Worm (Caenorhabditis elegans): ENCODE measurements around the gene ZK6.8.

Gene ZK6.8

ce11 chrV:422133-422532 lies 40.4 kb downstream of the ZK6.8 start, which contains the start of gene dod-20:
Gene dod-20 (plus strand): TSS chrV:422433.
- TF ChIP-seq grh-1 (GFP tag; IDR thresholded peaks at IDR 0.05) (no peak), nhr-76 (tag; optimal IDR thresholded peaks at IDR 0.05) (no peak), xbp-1 (tag; optimal IDR thresholded peaks at IDR 0.05) (no peak), unc-98 (GFP tag; IDR thresholded peaks at IDR 0.05) (no peak), fkh-4 (tag; optimal IDR thresholded peaks at IDR 0.05; ENCODE audit: borderline replicate concordance) (no peak), efl-3 (GFP tag; optimal IDR thresholded peaks at IDR 0.05) (no peak), ceh-63 (GFP tag; optimal IDR thresholded peaks at IDR 0.05) (no peak), nhr-11 (tag; optimal IDR thresholded peaks at IDR 0.05) (no peak)

ce11 chrV:424140-424539 lies 42.4 kb downstream of the ZK6.8 start, which contains the start of gene B0554.5:
Gene B0554.5 (plus strand): TSS chrV:424440.
- TF ChIP-seq unc-86 (tag; optimal IDR thresholded peaks at IDR 0.05): no peak
- no peak for TF ChIP-seq ceh-82 (tag; optimal IDR thresholded peaks at IDR 0.05)
- no peak for TF ChIP-seq ceh-90 (tag; optimal IDR thresholded peaks at IDR 0.05)
- no peak for TF ChIP-seq dsc-1 (tag; optimal IDR thresholded peaks at IDR 0.05)
- TF ChIP-seq efl-1 (optimal IDR thresholded peaks at IDR 0.05): no peak
- no peak for TF ChIP-seq efl-1 (GFP tag; optimal IDR thresholded peaks at IDR 0.05 in 1 of 2)
- TF ChIP-seq pag-3 (tag; optimal IDR thresholded peaks at IDR 0.05; ENCODE audit: borderline replicate concordance, insufficient read depth): no peak
- no peak for TF ChIP-seq unc-30 (tag; optimal IDR thresholded peaks at IDR 0.05)
- no peak for TF ChIP-seq C04F5.9 (tag; optimal IDR thresholded peaks at IDR 0.05)

- no peak for TF ChIP-seq sptf-1 (tag; optimal IDR thresholded peaks at IDR 0.05)
- no peak for TF ChIP-seq nhr-28 (tag; optimal IDR thresholded peaks at IDR 0.05)
- TF ChIP-seq lin-14 (GFP tag; optimal IDR thresholded peaks at IDR 0.05): no peak
- no peak for TF ChIP-seq alr-1 (tag; optimal IDR thresholded peaks at IDR 0.05; ENCODE audit: borderline replicate concordance)
- TF ChIP-seq tlp-1 (tag; optimal IDR thresholded peaks at IDR 0.05): no peak
- no peak for TF ChIP-seq vab-15 (tag; optimal IDR thresholded peaks at IDR 0.05)
- TF ChIP-seq elt-2 (tag; optimal IDR thresholded peaks at IDR 0.05): no peak
- TF ChIP-seq lin-13 (GFP tag; optimal IDR thresholded peaks at IDR 0.05): no peak
- TF ChIP-seq unc-86 (tag; optimal IDR thresholded peaks at IDR 0.05): no peak
- TF ChIP-seq nhr-90 (tag; optimal IDR thresholded peaks at IDR 0.05; ENCODE audit: poor library complexity): no peak
- no peak for TF ChIP-seq snpc-4 (tag; optimal IDR thresholded peaks at IDR 0.05)
- no peak for TF ChIP-seq xbp-1 (tag; optimal IDR thresholded peaks at IDR 0.05)
- TF ChIP-seq ama-1 (optimal IDR thresholded peaks at IDR 0.05): no peak
- no peak for TF ChIP-seq elt-3 (tag; optimal IDR thresholded peaks at IDR 0.05)
- no peak for TF ChIP-seq hlh-17 (GFP tag; optimal IDR thresholded peaks at IDR 0.05; ENCODE audit: borderline replicate concordance)
- no peak for TF ChIP-seq aly-2 (tag; optimal IDR thresholded peaks at IDR 0.05)
- no peak for TF ChIP-seq blmp-1 (tag; optimal IDR thresholded peaks at IDR 0.05)
- no peak for TF ChIP-seq rnt-1 (tag; optimal IDR thresholded peaks at IDR 0.05)
- TF ChIP-seq C34B4.2 (tag; optimal IDR thresholded peaks at IDR 0.05): no peak
Observed at ce11 chrV:428844-429243, 47.1 kb downstream of the ZK6.8 start, which contains the start of gene B0554.4. Gene B0554.4 (plus strand): TSS chrV:429144.

- TF ChIP-seq ztf-11 (tag; optimal IDR thresholded peaks at IDR 0.05): no peak
- no peak for TF ChIP-seq hlh-17 (GFP tag; optimal IDR thresholded peaks at IDR 0.05; ENCODE audit: borderline replicate concordance)
- no peak for TF ChIP-seq F16B12.6 (tag; optimal IDR thresholded peaks at IDR 0.05)
- no peak for TF ChIP-seq lin-13 (GFP tag; optimal IDR thresholded peaks at IDR 0.05)
- no peak for TF ChIP-seq fkh-8 (tag; optimal IDR thresholded peaks at IDR 0.05)
Observed at ce11 chrV:432991-433390, 51.3 kb downstream of the ZK6.8 start.
